Fruit fly (Drosophila melanogaster): ENCODE data around the gene CG3734.

The CG3734 gene

dm6 chr3R:19352121-19352520, 35.5 kb upstream of the CG3734 start:
- no peak for TF ChIP-seq vri (GFP tag; optimal IDR thresholded peaks at IDR 0.05)
- no peak for TF ChIP-seq CG8319 (GFP tag; optimal IDR thresholded peaks at IDR 0.05)
- TF ChIP-seq Hr4 (GFP tag; optimal IDR thresholded peaks at IDR 0.05) = no peak
- TF ChIP-seq spab (GFP tag; optimal IDR thresholded peaks at IDR 0.05) = no peak
- TF ChIP-seq dac (GFP tag; optimal IDR thresholded peaks at IDR 0.05) = no peak
- no peak for TF ChIP-seq Eip75B (GFP tag; optimal IDR thresholded peaks at IDR 0.05)
- no peak for TF ChIP-seq CG6792 (GFP tag; optimal IDR thresholded peaks at IDR 0.05)
- TF ChIP-seq CG7368 (GFP tag; optimal IDR thresholded peaks at IDR 0.05) = no peak
- no peak for TF ChIP-seq Ets96B (tag; optimal IDR thresholded peaks at IDR 0.05)
- no peak for TF ChIP-seq Sox14 (GFP tag; optimal IDR thresholded peaks at IDR 0.05)
- TF ChIP-seq CG15336 (GFP tag; IDR thresholded peaks at IDR 0.05) = no peak
- TF ChIP-seq achi (GFP tag; optimal IDR thresholded peaks at IDR 0.05) = no peak
- TF ChIP-seq CG8632 (GFP tag; optimal IDR thresholded peaks at IDR 0.05) = no peak
- TF ChIP-seq CG3919 (GFP tag; optimal IDR thresholded peaks at IDR 0.05) = no peak
- TF ChIP-seq fd85E (GFP tag; optimal IDR thresholded peaks at IDR 0.05) = no peak
- no peak for TF ChIP-seq CG10669 (GFP tag; optimal IDR thresholded peaks at IDR 0.05)

- TF ChIP-seq esn (GFP tag; optimal IDR thresholded peaks at IDR 0.05) = no peak
- TF ChIP-seq Eip78C (GFP tag) = peak; percentile 36
- peak; percentile 55 for TF ChIP-seq svp (GFP tag)
Observed at dm6 chr3R:19353751-19354150, 33.9 kb upstream of the CG3734 start, which contains the start of gene CG43203. Gene CG43203 (plus strand): TSS chr3R:19354051.

DNA sequence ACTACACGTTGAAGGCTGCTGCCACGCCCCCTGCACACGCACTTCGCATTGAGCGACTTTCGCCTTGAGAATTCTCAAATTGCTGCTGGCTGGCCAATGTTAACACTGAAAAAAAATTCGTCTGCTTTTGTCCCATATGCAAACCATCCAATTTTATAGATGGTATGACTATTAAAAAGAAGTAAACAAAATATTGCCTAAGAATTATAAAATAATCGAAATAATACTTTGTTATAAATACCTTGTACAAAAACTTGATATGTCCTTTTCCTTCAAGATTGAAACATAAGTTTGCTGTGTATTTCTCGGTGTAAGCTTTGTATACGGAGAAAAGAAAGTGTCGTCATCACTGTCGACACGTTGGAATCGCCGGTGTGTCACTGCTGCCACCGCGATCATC, 24.8 kb upstream of the CG3734 start:
- TF ChIP-seq OdsH (GFP tag; optimal IDR thresholded peaks at IDR 0.05) = peak; percentile 35
- peak; percentile 50 for TF ChIP-seq CG34406 (GFP tag; optimal IDR thresholded peaks at IDR 0.05)
- no peak for TF ChIP-seq Lpt (GFP tag; optimal IDR thresholded peaks at IDR 0.05)
- TF ChIP-seq Eip78C (GFP tag) = peak; percentile 36
- no peak for TF ChIP-seq Sox14 (GFP tag; optimal IDR thresholded peaks at IDR 0.05)
- TF ChIP-seq svp (GFP tag) = no peak
- no peak for TF ChIP-seq fd85E (GFP tag; optimal IDR thresholded peaks at IDR 0.05)
- TF ChIP-seq CG6163 (GFP tag; IDR thresholded peaks at IDR 0.05) = no peak
- TF ChIP-seq Ets21C (GFP tag; optimal IDR thresholded peaks at IDR 0.05) = no peak
- no peak for TF ChIP-seq Ets96B (tag; optimal IDR thresholded peaks at IDR 0.05)
- TF ChIP-seq ss (GFP tag; optimal IDR thresholded peaks at IDR 0.05) = no peak
- no peak for TF ChIP-seq Sox15 (GFP tag; optimal IDR thresholded peaks at IDR 0.05)
- TF ChIP-seq salr (GFP tag; optimal IDR thresholded peaks at IDR 0.05) = no peak
- peak; percentile 38 for TF ChIP-seq acj6 (GFP tag; optimal IDR thresholded peaks at IDR 0.05)
- TF ChIP-seq esn (GFP tag; optimal IDR thresholded peaks at IDR 0.05) = peak; percentile 53
- TF ChIP-seq spab (GFP tag; optimal IDR thresholded peaks at IDR 0.05) = no peak
- no peak for TF ChIP-seq fd59A (GFP tag; optimal IDR thresholded peaks at IDR 0.05)
- TF ChIP-seq vri (GFP tag; optimal IDR thresholded peaks at IDR 0.05) = no peak
- TF ChIP-seq CG3032 (tag; optimal IDR thresholded peaks at IDR 0.05) = no peak
- no peak for TF ChIP-seq dsx (GFP tag; optimal IDR thresholded peaks at IDR 0.05; ENCODE audit: poor library complexity, severe bottlenecking)
- TF ChIP-seq CG31627 (GFP tag; optimal IDR thresholded peaks at IDR 0.05) = peak; percentile 17
- TF ChIP-seq CG8119 (GFP tag; IDR thresholded peaks at IDR 0.05) = no peak
- peak; percentile 15 for TF ChIP-seq Hr4 (GFP tag; optimal IDR thresholded peaks at IDR 0.05)
- TF ChIP-seq CG4318 (GFP tag; optimal IDR thresholded peaks at IDR 0.05) = no peak
- peak; percentile 45 for TF ChIP-seq Sox102F (GFP tag; optimal IDR thresholded peaks at IDR 0.05)
- TF ChIP-seq CG6792 (GFP tag; optimal IDR thresholded peaks at IDR 0.05) = peak; percentile 21
- TF ChIP-seq Eip93F (GFP tag; optimal IDR thresholded peaks at IDR 0.05) = no peak
- TF ChIP-seq net (GFP tag; optimal IDR thresholded peaks at IDR 0.05) = no peak
- TF ChIP-seq dac (GFP tag; optimal IDR thresholded peaks at IDR 0.05) = no peak
- no peak for TF ChIP-seq Gug (GFP tag; IDR thresholded peaks at IDR 0.05)
- peak; percentile 35 for TF ChIP-seq Hr39 (GFP tag; optimal IDR thresholded peaks at IDR 0.05)
- no peak for TF ChIP-seq CG10631 (GFP tag; optimal IDR thresholded peaks at IDR 0.05)
- peak; percentile 23 for TF ChIP-seq CG8632 (GFP tag; optimal IDR thresholded peaks at IDR 0.05)
- TF ChIP-seq CG11294 (GFP tag; IDR thresholded peaks at IDR 0.05) = no peak
- no peak for TF ChIP-seq CG3919 (GFP tag; optimal IDR thresholded peaks at IDR 0.05)
- no peak for TF ChIP-seq cyc (GFP tag; optimal IDR thresholded peaks at IDR 0.05)
- no peak for TF ChIP-seq CG16779 (tag; optimal IDR thresholded peaks at IDR 0.05)
- peak; percentile 12 for TF ChIP-seq CG32006 (GFP tag; optimal IDR thresholded peaks at IDR 0.05)
- TF ChIP-seq Hr38 (GFP tag; optimal IDR thresholded peaks at IDR 0.05) = no peak
- no peak for TF ChIP-seq CG10669 (GFP tag; optimal IDR thresholded peaks at IDR 0.05)
- peak; percentile 28 for TF ChIP-seq Blimp-1 (GFP tag; optimal IDR thresholded peaks at IDR 0.05)
- TF ChIP-seq CG11902 (GFP tag; optimal IDR thresholded peaks at IDR 0.05) = no peak
